Fruit fly (Drosophila melanogaster): ENCODE data around the gene Cyp318a1.

DNA sequence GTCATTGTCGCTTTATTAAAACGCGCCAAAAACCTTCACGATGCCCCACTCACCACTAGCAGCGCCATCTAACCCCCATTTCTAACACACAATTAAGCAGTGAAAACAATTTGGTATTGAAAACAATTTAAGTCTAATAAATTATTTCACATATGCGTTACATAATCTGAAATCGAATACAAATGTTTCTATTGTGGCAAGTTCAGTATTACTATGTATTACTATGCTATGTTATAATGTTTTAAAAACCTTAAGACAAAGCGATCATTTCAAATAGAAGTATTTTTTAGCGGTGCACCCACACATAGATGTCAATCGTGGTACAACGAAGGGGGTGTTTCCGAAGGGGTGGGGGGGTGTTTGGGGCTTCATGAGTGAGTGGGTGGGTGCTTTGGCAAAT is 41.2 kb downstream of the Cyp318a1 start:
- no peak for TF ChIP-seq CTCF (optimal IDR thresholded peaks at IDR 0.05)
- no peak for TF ChIP-seq CG8478 (optimal IDR thresholded peaks at IDR 0.05)

All from S2 (cell line).